Fruit fly (Drosophila melanogaster): ENCODE results near the gene Mcm2.

The Mcm2 gene

dm6 chr3R:8217727-8218126 is 47.0 kb upstream of the Mcm2 start, which contains the start of gene CG7800 (continued):
- TF ChIP-seq zen (tag; optimal IDR thresholded peaks at IDR 0.05) (no peak), Myb (GFP tag; optimal IDR thresholded peaks at IDR 0.05) (peak; percentile 6), CG6791 (GFP tag; IDR thresholded peaks at IDR 0.05; ENCODE audit: partially characterized antibody) (peak; percentile 74), CG10654 (GFP tag; optimal IDR thresholded peaks at IDR 0.05) (no peak), pan (optimal IDR thresholded peaks at IDR 0.05) (no peak), pan (GFP tag; optimal IDR thresholded peaks at IDR 0.05 in 1 of 2, IDR thresholded peaks at IDR 0.05 in 1 of 2) (no peak), kah (GFP tag; optimal IDR thresholded peaks at IDR 0.05) (no peak), NfI (GFP tag; optimal IDR thresholded peaks at IDR 0.05) (no peak), Lpt (GFP tag; optimal IDR thresholded peaks at IDR 0.05) (no peak), CG14050 (GFP tag; IDR thresholded peaks at IDR 0.05) (no peak), Sin3A (optimal IDR thresholded peaks at IDR 0.05) (no peak), gem (tag; optimal IDR thresholded peaks at IDR 0.05) (no peak), emc (GFP tag; optimal IDR thresholded peaks at IDR 0.05) (no peak), trem (tag; optimal IDR thresholded peaks at IDR 0.05) (peak; percentile 30), zen2 (GFP tag; IDR thresholded peaks at IDR 0.05; ENCODE audit: partially characterized antibody) (peak; percentile 66; the same call in 2 of the 3 replicates), CG14710 (tag; optimal IDR thresholded peaks at IDR 0.05) (peak; percentile 18), CG34224 (GFP tag; IDR thresholded peaks at IDR 0.05; ENCODE audit: partially characterized antibody) (peak; percentile 52; the same call in 2 of the 3 replicates), Dip3 (GFP tag; optimal IDR thresholded peaks at IDR 0.05) (no peak)

DNA sequence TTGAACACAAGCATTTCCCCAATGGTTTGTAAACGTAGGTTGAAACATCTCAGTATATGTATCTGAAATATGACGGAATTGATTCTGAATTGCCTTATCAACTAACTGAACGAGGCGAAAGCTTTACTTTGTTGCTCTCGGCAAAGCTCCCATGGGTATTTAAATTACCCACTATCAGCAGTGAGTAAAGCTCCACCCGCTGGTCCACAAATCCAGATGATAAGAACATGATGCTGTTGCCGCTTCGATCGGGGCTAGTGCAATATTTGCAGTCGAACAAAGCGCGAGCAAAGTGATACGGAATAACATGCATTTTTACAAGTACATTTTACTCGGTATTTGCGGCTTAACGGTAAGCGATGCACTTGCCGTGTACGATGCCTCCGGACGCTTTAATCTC is 44.9 kb upstream of the Mcm2 start, which contains the start of gene CG18249:
TSS of gene CG18249 (plus strand) at position 256 of the 400 bp plus-strand sequence.
- TF ChIP-seq fd64A (GFP tag; optimal IDR thresholded peaks at IDR 0.05) (no peak), CG11723 (GFP tag; optimal IDR thresholded peaks at IDR 0.05) (no peak), YL-1 (GFP tag; optimal IDR thresholded peaks at IDR 0.05) (no peak), CG34376 (GFP tag; optimal IDR thresholded peaks at IDR 0.05) (peak; percentile 11), ash1 (GFP tag; optimal IDR thresholded peaks at IDR 0.05) (no peak), sens (GFP tag) (peak; percentile 44), ranshi (GFP tag; IDR thresholded peaks at IDR 0.05) (no peak), ATbp (GFP tag; optimal IDR thresholded peaks at IDR 0.05) (peak; percentile 3), CG11695 (GFP tag; IDR thresholded peaks at IDR 0.05) (no peak), ind (GFP tag; optimal IDR thresholded peaks at IDR 0.05) (no peak)

DNA sequence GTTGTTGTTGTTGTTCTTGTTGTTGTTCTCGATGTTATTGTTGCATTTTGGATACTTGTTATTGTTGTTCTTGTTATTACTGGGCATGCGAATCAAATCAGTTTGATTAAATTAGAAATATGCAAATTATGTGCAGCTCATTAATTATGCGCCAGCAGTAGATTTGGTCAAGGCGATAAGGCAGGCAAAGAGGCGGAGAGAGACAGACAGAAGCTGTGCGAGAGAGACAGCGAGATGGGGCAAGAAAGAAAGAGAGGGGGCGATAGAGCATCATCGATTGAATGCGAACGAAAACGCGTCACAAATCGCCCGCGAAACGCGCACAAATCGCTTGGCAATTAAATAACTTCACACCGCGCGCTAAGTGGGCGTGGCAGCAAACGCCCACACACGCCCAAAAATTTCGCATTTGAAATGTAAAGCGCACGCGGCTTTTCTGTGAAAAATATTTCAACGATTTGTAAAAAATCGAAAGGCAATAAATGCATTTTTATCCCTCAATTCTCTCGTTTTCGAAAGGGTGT is 41.6 kb upstream of the Mcm2 start:
- peak; percentile 23; the same call in 1 of the 2 replicates for TF ChIP-seq CG10321 (GFP tag; IDR thresholded peaks at IDR 0.05)
- TF ChIP-seq vvl (GFP tag; IDR thresholded peaks at IDR 0.05): peak; percentile 40; the same call in 1 of the 2 replicates
- TF ChIP-seq CG1832 (GFP tag; optimal IDR thresholded peaks at IDR 0.05): peak; percentile 58
- peak; percentile 99 for TF ChIP-seq CG8359 (GFP tag; optimal IDR thresholded peaks at IDR 0.05; ENCODE audit: borderline replicate concordance)
- TF ChIP-seq grn (GFP tag; optimal IDR thresholded peaks at IDR 0.05): peak; percentile 67
- 0 out of 2 replicates have a peak, but pooled peaks have one; percentile 16 for TF ChIP-seq CG4360 (GFP tag; IDR thresholded peaks at IDR 0.05)
- TF ChIP-seq CG9437 (GFP tag; optimal IDR thresholded peaks at IDR 0.05): no peak
- peak; percentile 42 for TF ChIP-seq Nf-YC (tag; optimal IDR thresholded peaks at IDR 0.05)
- TF ChIP-seq ase (GFP tag; IDR thresholded peaks at IDR 0.05): no peak

Data from whole organism, embryonic.